Worm (Caenorhabditis elegans) whole organism, mixed stage, embryonic: ENCODE measurements around the gene R09H10.1.

Experiments used
- M03D4.4 ChIP-seq: sonication (generic microtip); optimal IDR thresholded peaks from 2 replicates; lab custom pipeline; 2017; ENCODE audit warnings: mild to moderate bottlenecking, missing genetic modification characterization, missing compliant biosample characterization
- bed-3 ChIP-seq: fragments of 200-800 bp; sonication (Bioruptor generic); optimal IDR thresholded peaks from 3 replicates; lab custom pipeline; 2018; ENCODE audit warnings: mild to moderate bottlenecking, missing genetic modification characterization, moderate library complexity, missing compliant biosample characterization
- blmp-1 ChIP-seq: fragments of 150-350 bp; optimal IDR thresholded peaks from 2 replicates; lab custom pipeline; 2014; ENCODE audit warnings: missing biosample characterization, missing genetic modification characterization
- ceh-39 ChIP-seq: fragments of 150-350 bp; optimal IDR thresholded peaks from 2 replicates; lab custom pipeline; 2014; ENCODE audit warnings: missing biosample characterization, missing genetic modification characterization
- ceh-43 ChIP-seq: fragments of 200-800 bp; sonication (Bioruptor generic); optimal IDR thresholded peaks from 2 replicates; lab custom pipeline; 2018; ENCODE audit warnings: mild to moderate bottlenecking, missing genetic modification characterization, moderate library complexity, missing compliant biosample characterization
- ceh-83 ChIP-seq: fragments of 200-800 bp; sonication (Bioruptor generic); optimal IDR thresholded peaks from 2 replicates; lab custom pipeline; 2018; ENCODE audit warnings: mild to moderate bottlenecking, missing genetic modification characterization, missing compliant biosample characterization
- ces-1 ChIP-seq: fragments of 150-350 bp; optimal IDR thresholded peaks from 2 replicates; lab custom pipeline; 2014; ENCODE audit warnings: missing biosample characterization, missing genetic modification reagents, missing genetic modification characterization
- cnd-1 ChIP-seq: fragments of 200-800 bp; sonication (Bioruptor generic); optimal IDR thresholded peaks from 2 replicates; lab custom pipeline; 2018; ENCODE audit warnings: mild to moderate bottlenecking, missing genetic modification characterization, missing compliant biosample characterization
- elt-1 ChIP-seq: sonication (generic microtip); optimal IDR thresholded peaks from 2 replicates; lab custom pipeline; 2017; ENCODE audit warnings: missing genetic modification characterization, mild to moderate bottlenecking, missing compliant biosample characterization, antibody characterized with exemption, moderate library complexity, borderline replicate concordance; ENCODE audit not compliant: insufficient read depth
- elt-3 ChIP-seq: fragments of 150-350 bp; optimal IDR thresholded peaks from 2 replicates; lab custom pipeline; 2014; ENCODE audit warnings: missing biosample characterization, missing genetic modification characterization
- ham-2 ChIP-seq: fragments of 200-800 bp; sonication (Bioruptor generic); optimal IDR thresholded peaks from 2 replicates; lab custom pipeline; 2018; ENCODE audit warnings: mild to moderate bottlenecking, missing genetic modification characterization, missing compliant biosample characterization
- lin-13 ChIP-seq: fragments of 150-350 bp; optimal IDR thresholded peaks from 2 replicates; lab custom pipeline; 2014; ENCODE audit warnings: missing biosample characterization, missing genetic modification characterization
- mab-5 ChIP-seq: fragments of 150-350 bp; optimal IDR thresholded peaks from 2 replicates; lab custom pipeline; 2014; ENCODE audit warnings: missing biosample characterization, missing genetic modification characterization
- mep-1 ChIP-seq: fragments of 150-350 bp; optimal IDR thresholded peaks from 2 replicates; lab custom pipeline; 2017; ENCODE audit warnings: missing biosample characterization, missing genetic modification reagents, missing genetic modification characterization, inconsistent platforms
- mls-2 ChIP-seq: sonication (generic microtip); optimal IDR thresholded peaks from 2 replicates; lab custom pipeline; 2016; ENCODE audit warnings: mild to moderate bottlenecking, missing genetic modification characterization, moderate library complexity, missing compliant biosample characterization
- nhr-2 ChIP-seq: fragments of 150-350 bp; optimal IDR thresholded peaks from 2 replicates; lab custom pipeline; 2014; ENCODE audit warnings: missing biosample characterization, missing genetic modification characterization
- nhr-237 ChIP-seq: fragments of 150-350 bp; optimal IDR thresholded peaks from 2 replicates; lab custom pipeline; 2014; ENCODE audit warnings: missing biosample characterization, missing genetic modification characterization
- nhr-28 ChIP-seq: fragments of 150-350 bp; optimal IDR thresholded peaks from 2 replicates; lab custom pipeline; 2014; ENCODE audit warnings: missing biosample characterization, missing genetic modification characterization
- nhr-76 ChIP-seq: sonication (generic microtip); optimal IDR thresholded peaks from 2 replicates; lab custom pipeline; 2017; ENCODE audit warnings: missing biosample characterization, missing genetic modification characterization
- pha-4 ChIP-seq: fragments of 150-350 bp; optimal IDR thresholded peaks from 2 replicates; lab custom pipeline; 2018; ENCODE audit warnings: missing biosample characterization, missing genetic modification reagents, missing genetic modification characterization
- sem-2 ChIP-seq: fragments of 200-800 bp; sonication (Bioruptor generic); optimal IDR thresholded peaks from 2 replicates; lab custom pipeline; 2018; ENCODE audit warnings: mild to moderate bottlenecking, missing genetic modification characterization, missing compliant biosample characterization
- snpc-4 ChIP-seq: fragments of 150-350 bp; optimal IDR thresholded peaks from 2 replicates; lab custom pipeline; 2014; ENCODE audit warnings: missing biosample characterization, missing genetic modification characterization
- tbx-8 ChIP-seq: fragments of 200-800 bp; sonication (Bioruptor generic); optimal IDR thresholded peaks from 2 replicates; lab custom pipeline; 2018; ENCODE audit warnings: mild to moderate bottlenecking, missing genetic modification characterization, moderate library complexity, missing compliant biosample characterization
- unc-120 ChIP-seq: sonication (generic microtip); optimal IDR thresholded peaks from 2 replicates; lab custom pipeline; 2017; ENCODE audit warnings: missing genetic modification characterization, missing compliant biosample characterization; ENCODE audit not compliant: poor library complexity, severe bottlenecking
- unc-39 ChIP-seq: fragments of 150-350 bp; optimal IDR thresholded peaks from 2 replicates; lab custom pipeline; 2014; ENCODE audit warnings: missing biosample characterization, missing genetic modification characterization
- unc-62 ChIP-seq: fragments of 150-350 bp; optimal IDR thresholded peaks from 2 replicates; lab custom pipeline; 2014; ENCODE audit warnings: missing biosample characterization, missing genetic modification reagents, missing genetic modification characterization
- zip-8 ChIP-seq: fragments of 150-350 bp; optimal IDR thresholded peaks from 2 replicates; lab custom pipeline; 2014; ENCODE audit warnings: missing biosample characterization, missing genetic modification characterization
- ztf-11 ChIP-seq: fragments of 150-350 bp; optimal IDR thresholded peaks from 2 replicates; lab custom pipeline; 2014; ENCODE audit warnings: missing biosample characterization, missing genetic modification characterization

Gene R09H10.1

ce11 chrIV:10596505-10596904 is 3.6 kb upstream of the R09H10.1 start, which contains the start of gene C43F9.11:
Gene C43F9.11, plus strand, starts transcription at chrIV:10596805.
- TF ChIP-seq ces-1 (GFP tag; lab: Kevin White, UChicago): no peak
- no peak for TF ChIP-seq pha-4
- TF ChIP-seq bed-3 (GFP tag; lab: Kevin White, UChicago): no peak
- no peak for TF ChIP-seq unc-62 (GFP tag; lab: Kevin White, UChicago)
- TF ChIP-seq nhr-28 (tag; lab: Kevin White, UChicago): no peak
- no peak for TF ChIP-seq mep-1 (tag; lab: Kevin White, UChicago)
- no peak for TF ChIP-seq ceh-39 (tag; lab: Kevin White, UChicago)

- TF ChIP-seq cnd-1 (tag; lab: Kevin White, UChicago): no peak
- TF ChIP-seq snpc-4 (tag; lab: Kevin White, UChicago): no peak
- TF ChIP-seq elt-3 (tag; lab: Kevin White, UChicago): no peak
- TF ChIP-seq zip-8 (tag; lab: Kevin White, UChicago): no peak
Measured at ce11 chrIV:10602644-10603043, 2.6 kb downstream of the R09H10.1 start, which contains the start of gene R09H10.2. Gene R09H10.2, plus strand, starts transcription at chrIV:10602944.

- TF ChIP-seq ces-1 (GFP tag; lab: Kevin White, UChicago) (no peak), mls-2 (tag; lab: Kevin White, UChicago) (no peak), snpc-4 (tag; lab: Kevin White, UChicago) (no peak), bed-3 (GFP tag; lab: Kevin White, UChicago) (no peak), ham-2 (no peak), ztf-11 (no peak), mep-1 (tag; lab: Kevin White, UChicago) (no peak), ceh-43 (GFP tag; lab: Kevin White, UChicago) (no peak), unc-62 (GFP tag; lab: Kevin White, UChicago) (no peak), zip-8 (tag; lab: Kevin White, UChicago) (no peak), cnd-1 (tag; lab: Kevin White, UChicago) (no peak), tbx-8 (GFP tag; lab: Kevin White, UChicago) (no peak), unc-39 (tag; lab: Kevin White, UChicago) (no peak), pha-4 (no peak), M03D4.4 (tag; lab: Kevin White, UChicago) (no peak), nhr-76 (tag; lab: Kevin White, UChicago) (no peak), sem-2 (GFP tag; lab: Kevin White, UChicago) (no peak)
Measured at ce11 chrIV:10606575-10607080, 6.5 kb downstream of the R09H10.1 start, which contains the start of gene R09H10.3. Gene R09H10.3, plus strand, starts transcription at chrIV:10607030.

- TF ChIP-seq ztf-11: no peak
- TF ChIP-seq cnd-1 (tag; lab: Kevin White, UChicago): no peak
- no peak for TF ChIP-seq nhr-237 (tag; lab: Kevin White, UChicago)
- TF ChIP-seq nhr-76 (tag; lab: Kevin White, UChicago): no peak
- no peak for TF ChIP-seq unc-39 (tag; lab: Kevin White, UChicago)
- no peak for TF ChIP-seq zip-8 (tag; lab: Kevin White, UChicago)
- no peak for TF ChIP-seq mls-2 (tag; lab: Kevin White, UChicago)
- TF ChIP-seq elt-1 (tag; lab: Kevin White, UChicago): no peak
- TF ChIP-seq tbx-8 (GFP tag; lab: Kevin White, UChicago): no peak
- no peak for TF ChIP-seq ceh-83 (GFP tag; lab: Kevin White, UChicago)
- TF ChIP-seq ceh-43 (GFP tag; lab: Kevin White, UChicago): no peak
- TF ChIP-seq blmp-1 (tag; lab: Kevin White, UChicago): no peak
- TF ChIP-seq mep-1 (tag; lab: Kevin White, UChicago): no peak
- TF ChIP-seq unc-120 (tag; lab: Kevin White, UChicago): no peak
- no peak for TF ChIP-seq nhr-2 (tag; lab: Kevin White, UChicago)
Measured at ce11 chrIV:10608275-10608674, 8.2 kb downstream of the R09H10.1 start, which contains the start of gene R09H10.6. Gene R09H10.6, plus strand, starts transcription at chrIV:10608575.

- no peak for TF ChIP-seq nhr-76 (tag; lab: Kevin White, UChicago)
- no peak for TF ChIP-seq ceh-83 (GFP tag; lab: Kevin White, UChicago)
- TF ChIP-seq lin-13: no peak
- no peak for TF ChIP-seq elt-3 (tag; lab: Kevin White, UChicago)
- no peak for TF ChIP-seq mab-5 (tag; lab: Kevin White, UChicago)
- TF ChIP-seq, all 35 proteins: peak for 0
Measured at ce11 chrIV:10609920-10610319, 9.8 kb downstream of the R09H10.1 start.
